Worm (Caenorhabditis elegans): ENCODE data around the gene T05G5.4.

Gene T05G5.4

DNA sequence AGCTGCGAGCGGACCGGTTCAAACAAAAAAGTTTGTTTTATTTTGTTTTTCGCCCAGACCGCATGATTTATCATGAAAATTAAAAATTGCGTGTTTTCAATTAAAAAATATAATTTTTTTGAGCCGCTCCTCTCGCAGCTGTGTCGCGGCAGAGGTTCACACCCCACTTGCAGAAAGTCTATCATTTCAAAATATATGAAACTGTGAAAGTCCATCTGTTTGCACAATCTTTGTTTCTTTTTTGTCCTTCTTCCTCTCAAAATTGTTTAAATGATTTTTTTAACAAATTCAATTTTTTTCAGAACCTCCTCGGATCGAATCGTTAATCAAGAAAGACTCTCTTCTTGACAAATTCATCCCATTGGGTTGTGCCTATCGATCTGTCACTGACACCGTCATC is 49.2 kb upstream of the T05G5.4 start, which contains the start of gene tlk-1:
Gene tlk-1 (plus strand): TSS at position 301 of the 400 bp plus-strand sequence.
- no peak for TF ChIP-seq cey-2 (tag; optimal IDR thresholded peaks at IDR 0.05; ENCODE audit: borderline replicate concordance, insufficient read depth)
- 0 out of 2 replicates have a peak, but pooled peaks have one; percentile 5 for TF ChIP-seq set-16 (GFP tag; IDR thresholded peaks at IDR 0.05)

DNA sequence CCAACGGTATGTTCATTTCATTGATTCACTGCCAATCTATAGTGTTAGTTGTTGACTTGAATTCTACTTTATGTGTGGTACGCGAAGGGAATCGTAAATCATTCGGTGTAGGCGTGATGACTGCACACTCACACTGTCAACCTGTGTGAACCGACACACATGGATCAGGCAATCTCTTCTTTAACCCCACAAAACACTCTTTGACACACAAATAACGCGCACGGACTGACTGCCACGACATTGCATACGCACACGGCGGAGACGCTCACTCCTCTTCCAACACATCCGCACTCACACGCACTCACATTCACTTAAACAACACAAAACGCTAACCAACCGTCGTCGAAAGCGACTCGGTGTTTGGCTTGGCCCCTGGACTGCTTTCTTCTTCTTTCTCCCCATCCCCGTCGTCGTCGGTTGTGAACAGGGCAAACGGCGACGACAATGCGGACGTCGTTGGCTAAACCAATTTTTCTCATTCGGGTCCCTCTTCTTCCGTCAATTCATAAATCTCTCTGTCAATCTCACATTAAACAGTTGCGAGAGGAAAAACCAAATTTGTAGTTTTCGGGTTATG is 48.5 kb upstream of the T05G5.4 start:
- TF ChIP-seq ztf-7 (tag; optimal IDR thresholded peaks at IDR 0.05), result no peak
- no peak for TF ChIP-seq fkh-10 (GFP tag; optimal IDR thresholded peaks at IDR 0.05)
- no peak for TF ChIP-seq jun-1 (tag; optimal IDR thresholded peaks at IDR 0.05)
- TF ChIP-seq sdz-12 (GFP tag; optimal IDR thresholded peaks at IDR 0.05), result no peak
- no peak for TF ChIP-seq dve-1 (tag; optimal IDR thresholded peaks at IDR 0.05; ENCODE audit: insufficient read depth)
- TF ChIP-seq T26A8.4 (GFP tag; IDR thresholded peaks at IDR 0.05), result no peak
- TF ChIP-seq hmg-1.1 (GFP tag; IDR thresholded peaks at IDR 0.05), result no peak
- no peak for TF ChIP-seq lim-7 (GFP tag; IDR thresholded peaks at IDR 0.05)
- TF ChIP-seq ceh-20 (GFP tag; IDR thresholded peaks at IDR 0.05), result no peak
- no peak for TF ChIP-seq R02D3.7 (tag; optimal IDR thresholded peaks at IDR 0.05)
- no peak for TF ChIP-seq unc-39 (tag; optimal IDR thresholded peaks at IDR 0.05)
- no peak for TF ChIP-seq nhr-76 (tag; optimal IDR thresholded peaks at IDR 0.05)
- peak; percentile 97 for TF ChIP-seq aha-1 (tag)
- TF ChIP-seq egl-43 (GFP tag; IDR thresholded peaks at IDR 0.05), result no peak
- TF ChIP-seq F26F4.8 (GFP tag; conservative IDR thresholded peaks at IDR 0.05), result no peak
- TF ChIP-seq nhr-28 (tag; optimal IDR thresholded peaks at IDR 0.05), result peak; percentile 65
- TF ChIP-seq Y48G9A.11 (GFP tag; IDR thresholded peaks at IDR 0.05), result no peak
- TF ChIP-seq tra-1 (GFP tag; IDR thresholded peaks at IDR 0.05), result no peak
- no peak for TF ChIP-seq lir-3 (tag; optimal IDR thresholded peaks at IDR 0.05)
- no peak for TF ChIP-seq ZK546.5 (tag; optimal IDR thresholded peaks at IDR 0.05)
- TF ChIP-seq hlh-11 (tag; optimal IDR thresholded peaks at IDR 0.05), result peak; percentile 8
- TF ChIP-seq ZK337.2 (GFP tag; IDR thresholded peaks at IDR 0.05), result no peak
- peak; percentile 27 for TF ChIP-seq mxl-3 (GFP tag; optimal IDR thresholded peaks at IDR 0.05)
- no peak for TF ChIP-seq snpc-1.2 (GFP tag; IDR thresholded peaks at IDR 0.05)
- no peak for TF ChIP-seq nhr-102 (tag; optimal IDR thresholded peaks at IDR 0.05)
- TF ChIP-seq attf-4 (tag; optimal IDR thresholded peaks at IDR 0.05), result no peak
- TF ChIP-seq ceh-82 (tag; optimal IDR thresholded peaks at IDR 0.05), result no peak
- no peak for TF ChIP-seq F49E8.2 (tag; optimal IDR thresholded peaks at IDR 0.05; ENCODE audit: borderline replicate concordance)
- TF ChIP-seq lin-13 (GFP tag; optimal IDR thresholded peaks at IDR 0.05), result no peak
- TF ChIP-seq madf-9 (GFP tag; conservative IDR thresholded peaks at IDR 0.05), result no peak
- TF ChIP-seq duxl-1 (tag; optimal IDR thresholded peaks at IDR 0.05; ENCODE audit: poor library complexity), result no peak
- TF ChIP-seq F10B5.3 (tag; optimal IDR thresholded peaks at IDR 0.05), result no peak

DNA sequence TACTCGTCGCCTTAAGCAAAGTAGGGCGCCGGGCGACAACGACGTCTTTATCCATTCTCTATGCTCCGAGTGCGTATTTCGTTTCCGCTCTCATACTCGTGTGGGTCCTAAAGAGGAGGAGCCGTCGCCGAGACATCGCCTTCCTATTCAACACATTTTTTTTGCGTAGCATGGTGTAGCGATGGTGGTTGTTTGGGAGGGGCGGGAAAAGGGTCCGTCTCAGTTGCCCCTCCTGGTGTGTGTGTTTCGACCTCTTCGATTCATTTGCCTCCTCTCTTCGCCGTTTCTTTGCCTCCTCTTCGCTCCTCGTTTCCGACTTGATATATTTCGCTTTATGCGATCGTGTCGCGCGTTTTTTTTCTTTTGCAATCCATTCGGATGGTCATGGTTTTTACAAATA is 46.9 kb upstream of the T05G5.4 start:
- peak; percentile 64 for TF ChIP-seq aha-1 (tag)
- no peak for TF ChIP-seq T20F7.1 (GFP tag; optimal IDR thresholded peaks at IDR 0.05)
- TF ChIP-seq Y75B8A.6 (GFP tag; IDR thresholded peaks at IDR 0.05), result no peak
- peak; percentile 58 for TF ChIP-seq hmg-1.1 (GFP tag; IDR thresholded peaks at IDR 0.05)
- 0 out of 2 replicates have a peak, but pooled peaks have one; percentile 30 for TF ChIP-seq arid-1 (GFP tag; conservative IDR thresholded peaks at IDR 0.05)
- TF ChIP-seq spr-1 (tag; optimal IDR thresholded peaks at IDR 0.05), result no peak
- no peak for TF ChIP-seq egl-27 (tag; optimal IDR thresholded peaks at IDR 0.05)
- TF ChIP-seq unc-62 (GFP tag; optimal IDR thresholded peaks at IDR 0.05 in 1 of 2), result peak in 1 of 2 experiments; percentile 89
- no peak for TF ChIP-seq unc-62 (tag; optimal IDR thresholded peaks at IDR 0.05)
- TF ChIP-seq set-16 (GFP tag; IDR thresholded peaks at IDR 0.05), result peak; percentile 35; the same call in 1 of the 2 replicates
- TF ChIP-seq lsy-2 (tag; optimal IDR thresholded peaks at IDR 0.05), result no peak
